Fruit fly (Drosophila melanogaster) ovary, adult (tissue): Measurements from ENCODE around the gene kay.

Experiments
- CG17801 ChIP-seq: fragments of 200-800 bp; optimal IDR thresholded peaks from 2 replicates; lab custom pipeline; 2019; ENCODE audit warnings: missing biosample characterization, mild to moderate bottlenecking, missing genetic modification characterization, moderate library complexity; ENCODE audit not compliant: partially characterized antibody

The kay gene

dm6 chr3R:29765267-29766095, at the start of gene kay:
TSS of gene kay (plus strand) at chr3R:29765995.
- TF ChIP-seq CG17801 (GFP tag; lab: Kevin White, UChicago), result no peak

DNA sequence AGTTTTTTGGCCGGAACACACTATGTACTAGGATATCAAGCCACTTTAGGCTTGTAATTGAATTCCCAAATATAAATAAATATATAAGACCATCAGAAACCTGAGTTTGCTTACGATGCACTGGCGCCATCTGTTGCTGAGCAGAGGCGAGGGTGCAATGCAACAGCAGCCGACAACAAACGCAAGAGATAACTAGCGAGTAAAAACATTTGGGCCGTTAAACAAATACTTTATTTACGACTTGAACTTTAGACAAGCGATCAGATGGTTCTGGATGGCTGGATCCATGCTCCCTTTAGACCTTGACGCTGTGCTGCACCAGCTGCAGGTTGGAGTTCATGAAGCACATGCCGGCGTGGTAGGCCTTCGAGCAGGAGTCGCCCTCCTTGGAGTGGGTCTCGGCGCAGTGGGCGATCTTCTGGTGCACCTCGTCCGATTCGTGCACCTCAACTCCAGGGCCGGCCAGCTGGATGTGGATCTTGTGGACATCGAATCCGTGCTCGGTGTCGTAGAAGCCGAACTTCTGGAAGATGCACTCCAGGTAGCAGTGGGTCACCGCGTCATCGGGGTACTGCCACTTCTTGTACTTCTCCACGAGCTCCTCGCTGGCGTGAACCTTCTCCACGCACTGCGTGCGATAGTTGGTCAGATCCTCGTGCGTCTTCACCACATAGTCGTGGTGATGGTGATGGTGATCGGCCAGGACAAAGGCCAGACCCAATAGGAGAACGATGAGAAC, 49.6 kb upstream of the kay start:
- no peak for TF ChIP-seq CG17801 (GFP tag; lab: Kevin White, UChicago)

DNA sequence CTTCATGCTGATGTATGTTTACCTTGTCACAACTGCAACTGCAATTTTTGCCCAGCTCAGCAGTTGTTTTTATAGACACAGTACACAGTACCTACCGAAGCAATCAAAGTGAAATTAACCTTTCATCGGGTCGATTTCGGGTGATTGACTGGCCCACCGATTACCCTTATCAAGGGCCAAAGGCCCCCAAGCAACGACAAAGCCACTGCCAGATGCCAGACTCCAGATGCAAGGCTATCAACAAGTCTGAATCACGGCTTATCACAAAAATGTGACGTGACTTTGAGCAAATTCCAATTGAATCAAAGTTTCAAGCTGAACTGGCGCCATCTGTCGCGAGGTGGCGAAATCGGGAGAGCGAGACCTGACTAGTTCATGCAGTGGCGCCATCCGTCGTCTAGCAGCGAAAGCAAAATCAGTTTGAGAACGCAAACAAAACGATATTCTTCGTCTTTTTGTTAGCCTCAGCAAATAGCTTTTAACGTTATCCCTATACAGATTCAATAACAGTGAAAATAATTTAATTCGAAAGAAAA, 48.9 kb upstream of the kay start, which contains the start of gene Obp99b:
Gene Obp99b (minus strand): TSS at position 115 of the 536 bp plus-strand sequence.
- TF ChIP-seq CG17801 (GFP tag; lab: Kevin White, UChicago), result no peak

dm6 chr3R:29717519-29717918, 48.3 kb upstream of the kay start:
- no peak for TF ChIP-seq CG17801 (GFP tag; lab: Kevin White, UChicago)

DNA sequence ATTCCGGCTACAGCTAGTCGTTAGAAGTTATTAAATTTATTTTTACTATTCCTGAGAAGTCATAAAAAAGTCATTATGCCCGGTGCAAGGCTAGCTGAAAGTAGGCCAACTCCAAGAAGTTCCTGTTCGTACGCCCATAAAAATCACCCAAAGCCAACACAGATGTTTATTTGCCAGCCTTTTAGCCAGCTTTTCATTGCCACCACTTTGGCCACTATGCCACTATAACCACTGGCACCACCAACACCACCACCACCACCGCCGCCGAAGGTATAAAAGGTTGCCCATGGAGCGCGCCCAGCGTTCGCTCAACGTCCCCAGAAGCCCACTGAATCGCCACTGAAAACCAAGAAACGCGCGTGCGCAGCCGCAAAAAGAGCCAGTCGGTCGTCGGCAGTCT, 47.4 kb upstream of the kay start, which contains the start of gene CG15506:
Gene CG15506 (plus strand): TSS at position 301 of the 400 bp plus-strand sequence.
- no peak for TF ChIP-seq CG17801 (GFP tag; lab: Kevin White, UChicago)

- no peak for TF ChIP-seq CG17801 (GFP tag; lab: Kevin White, UChicago)
Observed at dm6 chr3R:29722238-29722637, 43.6 kb upstream of the kay start, which contains the start of gene CG34296. TSS of gene CG34296 (plus strand) at chr3R:29722538.

DNA sequence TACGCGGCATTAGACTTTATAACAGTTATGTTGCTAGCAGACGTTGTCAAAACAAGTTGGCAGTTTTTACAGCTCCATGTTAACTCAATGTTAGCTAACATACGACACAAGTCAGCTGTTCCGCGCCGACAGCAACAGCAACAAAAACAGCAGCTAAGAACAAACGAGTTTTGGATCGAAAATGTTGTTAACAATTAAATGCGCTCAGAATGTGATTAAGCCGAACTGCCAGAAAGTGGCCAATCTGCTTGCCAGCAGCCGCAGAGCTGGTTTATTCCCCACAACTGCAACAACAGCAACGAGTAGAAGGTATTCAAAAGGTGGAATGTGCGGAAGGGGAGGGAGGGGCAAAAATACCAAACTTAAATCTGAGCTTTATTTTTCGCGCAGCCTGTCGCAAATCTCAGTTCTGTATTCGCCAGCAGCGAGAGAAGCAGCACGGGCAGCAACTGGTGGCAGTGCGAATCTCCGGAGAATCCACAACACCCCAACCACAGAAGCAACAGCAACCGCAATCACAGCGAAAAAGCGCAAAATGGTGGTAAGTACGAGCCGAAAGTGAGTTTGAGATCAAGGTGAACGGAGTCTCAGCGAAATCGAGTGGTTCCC, 42.6 kb upstream of the kay start, which contains the start of gene Pcd:
Gene Pcd (plus strand): TSS at position 116 of the 609 bp plus-strand sequence.
- peak; percentile 44 for TF ChIP-seq CG17801 (GFP tag; lab: Kevin White, UChicago)

DNA sequence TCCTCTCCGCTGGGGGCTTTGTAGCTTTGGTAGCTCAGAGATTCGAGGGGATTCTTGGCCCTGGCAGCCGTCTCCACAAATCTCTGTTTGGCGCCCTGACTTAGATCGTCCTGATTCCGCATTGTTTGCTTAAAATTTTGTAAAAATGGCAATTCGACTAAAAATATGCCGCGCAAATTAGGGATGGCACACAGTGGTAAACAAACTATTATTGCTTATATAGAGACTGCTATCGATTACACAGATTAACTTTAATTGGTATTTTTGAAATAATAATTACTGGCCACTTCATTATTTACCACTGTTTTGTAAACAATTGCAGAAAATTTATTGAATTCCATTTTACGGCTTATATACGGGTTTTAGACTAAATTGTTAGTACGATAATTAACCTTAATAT, 41.0 kb upstream of the kay start, which contains the start of the genes Naa40 and CG18731:
Gene Naa40 (minus strand): TSS at position 206 of the 400 bp plus-strand sequence.
Gene CG18731 (plus strand): TSS at position 283 of the 400 bp plus-strand sequence.
- TF ChIP-seq CG17801 (GFP tag; lab: Kevin White, UChicago), result no peak

dm6 chr3R:29725577-29726240, 40.1 kb upstream of the kay start, which contains the start of gene Kul:
TSS of gene Kul (plus strand) at chr3R:29725830.
- peak; percentile 5 for TF ChIP-seq CG17801 (GFP tag; lab: Kevin White, UChicago)

- TF ChIP-seq CG17801 (GFP tag; lab: Kevin White, UChicago), result no peak
Observed at dm6 chr3R:29726277-29726676, 39.5 kb upstream of the kay start.

dm6 chr3R:29736678-29737093, 29.1 kb upstream of the kay start, which contains the start of the genes CG7601 and CIA30:
TSS of gene CG7601 (minus strand) at chr3R:29736745.
TSS of gene CIA30 (plus strand) at chr3R:29736965.
- peak; percentile 97 for TF ChIP-seq CG17801 (GFP tag; lab: Kevin White, UChicago)

- TF ChIP-seq CG17801 (GFP tag; lab: Kevin White, UChicago), result peak; percentile 64
Observed at dm6 chr3R:29737891-29738290, 27.9 kb upstream of the kay start, which contains the start of gene Gnpnat. TSS of gene Gnpnat (plus strand) at chr3R:29738275.

- no peak for TF ChIP-seq CG17801 (GFP tag; lab: Kevin White, UChicago)
Observed at dm6 chr3R:29740078-29740477, 25.7 kb upstream of the kay start.

dm6 chr3R:29745056-29745455, 20.7 kb upstream of the kay start, which contains the start of the genes Wdr24 and IntS11:
TSS of gene Wdr24 (minus strand) at chr3R:29745092.
TSS of gene IntS11 (plus strand) at chr3R:29745337.
- TF ChIP-seq CG17801 (GFP tag; lab: Kevin White, UChicago), result peak; percentile 89
